Fruit fly (Drosophila melanogaster) Kc167 (cell line): ENCODE results near the gene CG9302.

Experiments
- Sin3A ChIP-seq: fragments of >200 bp; optimal IDR thresholded peaks from 2 replicates; lab custom pipeline; 2018; ENCODE audit warnings: missing external identifiers
- h ChIP-seq: fragments of >200 bp; optimal IDR thresholded peaks from 3 replicates; lab custom pipeline; 2018; ENCODE audit warnings: missing external identifiers
- insv ChIP-seq: fragments of >200 bp; optimal IDR thresholded peaks from 3 replicates; lab custom pipeline; 2018; ENCODE audit warnings: missing external identifiers
- psq ChIP-seq: fragments of >200 bp; optimal IDR thresholded peaks from 2 replicates; lab custom pipeline; 2017; ENCODE audit warnings: missing external identifiers
- ttk ChIP-seq: sonication (Bioruptor generic); optimal IDR thresholded peaks from 2 replicates; lab custom pipeline; 2017; ENCODE audit warnings: missing external identifiers

DNA sequence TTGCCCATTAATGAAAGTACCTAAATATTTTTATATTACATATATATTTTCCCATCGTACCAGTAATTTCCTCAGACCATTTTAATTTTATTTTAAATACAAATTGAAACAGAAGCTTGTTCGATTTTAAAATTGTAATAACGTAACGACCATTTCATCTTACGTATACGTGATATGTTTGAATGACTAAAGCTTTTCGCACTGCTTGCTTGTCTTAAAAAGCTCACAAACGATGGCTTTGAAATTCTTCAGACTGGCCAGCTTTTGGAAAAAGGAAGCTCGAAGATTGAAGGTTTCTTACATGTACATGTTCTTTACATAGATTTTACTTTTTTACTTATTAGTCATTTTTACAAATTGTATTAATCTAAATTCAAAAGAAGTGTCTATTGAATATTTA is 45.6 kb downstream of the CG9302 start:
- TF ChIP-seq ttk (lab: Kevin White, UChicago) (no peak), insv (no peak), psq (no peak), Sin3A (no peak), h (lab: Kevin White, UChicago) (no peak)
